Worm (Caenorhabditis elegans): ENCODE data around the gene puf-5.

DNA sequence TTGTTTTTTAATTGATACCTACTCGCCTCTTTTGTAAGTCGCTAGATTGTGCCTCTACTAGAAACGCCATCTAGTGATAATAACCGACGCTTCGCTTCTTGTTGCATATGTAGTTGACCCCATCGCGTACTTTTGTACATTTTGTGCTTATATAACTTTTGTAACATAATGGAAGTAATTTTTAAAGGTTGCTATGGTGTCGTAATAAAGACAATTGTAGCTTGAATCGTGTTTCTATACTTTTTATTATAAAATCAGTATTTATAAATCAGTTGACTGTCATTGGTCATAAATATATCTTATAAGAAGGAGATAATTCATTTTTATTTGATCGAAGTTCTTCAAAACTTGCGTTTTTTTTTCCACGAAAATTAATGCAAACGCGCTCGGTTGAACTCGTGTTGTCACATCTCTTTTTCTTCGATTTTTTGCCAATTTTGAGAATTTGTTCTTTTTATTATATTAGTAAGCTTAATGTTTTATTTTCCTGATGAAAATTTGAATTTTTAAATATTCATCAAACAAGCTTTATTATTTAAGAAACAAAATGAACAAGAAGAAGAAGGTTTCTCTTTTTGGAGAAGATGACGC is 2.3 kb downstream of the puf-5 start, which contains the start of gene F54C9.9:
- TF ChIP-seq K09A11.1 (tag; optimal IDR thresholded peaks at IDR 0.05; ENCODE audit: insufficient read depth), result no peak
- no peak for TF ChIP-seq unc-55 (GFP tag; optimal IDR thresholded peaks at IDR 0.05)
- TF ChIP-seq fkh-6 (tag; optimal IDR thresholded peaks at IDR 0.05), result no peak

Measured in whole organism, late embryonic.